Worm (Caenorhabditis elegans) whole organism, young adult: ENCODE measurements around the gene ddn-3.

Experiments used
- T26A5.8 ChIP-seq: sonication (generic microtip); optimal IDR thresholded peaks from 2 replicates; lab custom pipeline; 2016; ENCODE audit warnings: missing genetic modification characterization, missing compliant biosample characterization
- ama-1 ChIP-seq, 3 experiments: fragments of 150-350 bp in 1 of 3; sonication (generic microtip) in 2 of 3; optimal IDR thresholded peaks; 2 replicates each; lab custom pipeline; 2014 to 2018; ENCODE audit warnings: missing biosample characterization in 2 of 3, missing genetic modification characterization in 2 of 3, missing genetic modification reagents in 2 of 3
- atf-7 ChIP-seq: sonication (generic microtip); optimal IDR thresholded peaks from 2 replicates; lab custom pipeline; 2017; ENCODE audit warnings: mild to moderate bottlenecking, missing genetic modification characterization, missing compliant biosample characterization
- mel-28 ChIP-seq: sonication (generic microtip); optimal IDR thresholded peaks from 2 replicates; lab custom pipeline; 2016; ENCODE audit warnings: borderline replicate concordance, mild to moderate bottlenecking, missing genetic modification characterization, missing compliant biosample characterization
- nfyb-1 ChIP-seq: fragments of 200-800 bp; sonication (Bioruptor generic); IDR thresholded peaks from 2 replicates; pipeline ENCODE4 v1.3.6; 2022; ENCODE audit warnings: missing genetic modification reagents, missing genetic modification characterization, missing compliant biosample characterization
- nhr-120 ChIP-seq: fragments of 200-800 bp; sonication (Bioruptor generic); IDR thresholded peaks from 2 replicates; pipeline ENCODE4 v1.3.6; 2022; ENCODE audit warnings: missing genetic modification characterization, missing compliant biosample characterization
- nhr-90 ChIP-seq: sonication (generic microtip); optimal IDR thresholded peaks from 2 replicates; lab custom pipeline; 2016; ENCODE audit warnings: missing genotype, mild to moderate bottlenecking, missing genetic modification characterization, missing compliant biosample characterization
- unc-62 ChIP-seq: fragments of 150-350 bp; optimal IDR thresholded peaks from 2 replicates; lab custom pipeline; 2014; ENCODE audit warnings: missing biosample characterization, missing genetic modification reagents, missing genetic modification characterization
- ztf-18 ChIP-seq: sonication (generic microtip); optimal IDR thresholded peaks from 2 replicates; lab custom pipeline; 2016; ENCODE audit warnings: missing genotype, mild to moderate bottlenecking, missing genetic modification characterization, missing compliant biosample characterization

DNA sequence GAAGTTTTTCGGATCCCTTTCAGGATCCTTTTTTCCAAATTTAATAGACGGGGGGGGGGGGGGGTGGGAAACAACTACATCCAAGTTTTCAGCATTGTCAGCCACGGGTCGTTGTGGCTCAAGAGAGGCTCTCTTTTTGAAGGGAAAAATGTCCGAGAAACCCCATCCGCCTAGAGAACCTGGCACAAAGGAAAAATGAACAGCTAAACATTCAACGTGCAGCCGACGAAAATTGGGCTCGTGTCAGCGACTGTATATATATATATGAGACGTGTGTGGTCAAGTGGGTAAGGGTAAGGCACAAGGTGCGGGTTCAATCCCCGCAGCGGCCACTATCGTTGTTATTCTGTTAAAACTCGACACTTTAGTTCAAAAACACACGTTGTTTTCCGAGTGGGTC is 47.6 kb upstream of the ddn-3 start, which contains the start of gene Y49A3A.4:
- TF ChIP-seq nfyb-1 (GFP tag; lab: Robert Waterston, UW) = no peak
- no peak for TF ChIP-seq nhr-120
- TF ChIP-seq atf-7 (tag; lab: Kevin White, UChicago) = no peak
- no peak for TF ChIP-seq unc-62 (GFP tag; lab: Kevin White, UChicago)
- peak; percentile 18 for TF ChIP-seq ztf-18 (tag; lab: Kevin White, UChicago)
- TF ChIP-seq ama-1 (optimal IDR thresholded peaks at IDR 0.05; lab: Kevin White, UChicago) = no peak
- no peak for TF ChIP-seq ama-1 (GFP tag; optimal IDR thresholded peaks at IDR 0.05; lab: Kevin White, UChicago)
- no peak for TF ChIP-seq nhr-90 (tag; lab: Kevin White, UChicago)
- TF ChIP-seq mel-28 (tag; lab: Kevin White, UChicago) = no peak
- TF ChIP-seq T26A5.8 (tag; lab: Kevin White, UChicago) = no peak
